Worm (Caenorhabditis elegans): ENCODE measurements around the gene R10D12.8.

- no peak for TF ChIP-seq ztf-11 (tag; optimal IDR thresholded peaks at IDR 0.05)
- TF ChIP-seq mdl-1 (tag; optimal IDR thresholded peaks at IDR 0.05), result no peak
- TF ChIP-seq nhr-76 (tag; optimal IDR thresholded peaks at IDR 0.05), result no peak
- TF ChIP-seq nhr-90 (tag; optimal IDR thresholded peaks at IDR 0.05; ENCODE audit: poor library complexity), result no peak
- no peak for TF ChIP-seq nhr-12 (tag; optimal IDR thresholded peaks at IDR 0.05)
- no peak for TF ChIP-seq snpc-4 (tag; optimal IDR thresholded peaks at IDR 0.05)
These were observed 6.6 kb downstream of the R10D12.8 start, which contains the start of the genes srx-10 and clec-226 for ce11 chrV:13946385-13947019.
